Fruit fly (Drosophila melanogaster) whole organism: Measurements from ENCODE around the gene CG33333.

Source experiments
- CG8478 ChIP-seq: fragments of >200 bp; optimal IDR thresholded peaks from 2 replicates; lab custom pipeline; 2018; ENCODE audit warnings: inconsistent platforms
- Dll ChIP-seq: fragments of >200 bp; optimal IDR thresholded peaks from 2 replicates; lab custom pipeline; 2017
- EcR ChIP-seq, 2 experiments: fragments of >200 bp; optimal IDR thresholded peaks; 2 replicates each; lab custom pipeline; 2017; ENCODE audit warnings: missing biosample characterization in 2 of 2, missing genetic modification characterization in 2 of 2, missing genetic modification reagents in 2 of 2
- pan ChIP-seq: fragments of >200 bp; optimal IDR thresholded peaks from 2 replicates; lab custom pipeline; 2017
- psq ChIP-seq: fragments of >200 bp; optimal IDR thresholded peaks from 2 replicates; lab custom pipeline; 2017

- TF ChIP-seq CG8478 (lab: Kevin White, UChicago) = no peak
- no peak for TF ChIP-seq Dll (lab: Kevin White, UChicago)
- TF ChIP-seq psq (lab: Kevin White, UChicago) = no peak
- no peak for TF ChIP-seq pan (lab: Kevin White, UChicago)
- TF ChIP-seq EcR (GFP tag; optimal IDR thresholded peaks at IDR 0.05; lab: Kevin White, UChicago) = no peak
Measured at dm6 chr3R:17405009-17405408, 12.3 kb upstream of the CG33333 start, which contains the start of gene CG42823.
